Worm (Caenorhabditis elegans) whole organism, L4/young adult: Measurements from ENCODE around the gene F47B8.4.

ENCODE experiments used
- W03F9.2 ChIP-seq: fragments of 150-350 bp; optimal IDR thresholded peaks from 2 replicates; lab custom pipeline; 2014; ENCODE audit warnings: missing biosample characterization, missing genetic modification characterization
- him-1 ChIP-seq: sonication (generic microtip); optimal IDR thresholded peaks from 2 replicates; lab custom pipeline; 2016; ENCODE audit warnings: missing genotype, missing genetic modification reagents, missing genetic modification characterization, missing compliant biosample characterization

ce11 chrV:14347234-14347826, 22.9 kb upstream of the F47B8.4 start, which contains the start of gene cept-2:
- TF ChIP-seq him-1 (tag; lab: Kevin White, UChicago) (peak; percentile 59), W03F9.2 (peak; percentile 97)
